Worm (Caenorhabditis elegans) whole organism, early embryonic: ENCODE results near the gene Y39B6A.69.

Experiments
- B0310.2 ChIP-seq: sonication (generic microtip); optimal IDR thresholded peaks from 2 replicates; lab custom pipeline; 2016; ENCODE audit warnings: mild to moderate bottlenecking, missing genetic modification characterization, missing compliant biosample characterization
- F13C5.2 ChIP-seq: sonication (generic microtip); optimal IDR thresholded peaks from 2 replicates; lab custom pipeline; 2017; ENCODE audit warnings: mild to moderate bottlenecking, missing genetic modification characterization, inconsistent platforms, missing compliant biosample characterization
- aly-1 ChIP-seq: sonication (generic microtip); optimal IDR thresholded peaks from 2 replicates; lab custom pipeline; 2016; ENCODE audit warnings: missing genetic modification characterization, missing compliant biosample characterization
- ama-1 ChIP-seq: fragments of 150-350 bp; optimal IDR thresholded peaks from 2 replicates; lab custom pipeline; 2014
- ceh-13 ChIP-seq: fragments of 200-800 bp; sonication (Bioruptor generic); optimal IDR thresholded peaks from 2 replicates; lab custom pipeline; 2018; ENCODE audit warnings: mild to moderate bottlenecking, missing genetic modification characterization, missing compliant biosample characterization
- flt-1 ChIP-seq: fragments of 200-800 bp; sonication (Bioruptor generic); IDR thresholded peaks from 2 replicates; pipeline ENCODE4 v1.3.6; 2022; ENCODE audit warnings: missing genetic modification characterization, missing compliant biosample characterization
- hmbx-1 ChIP-seq: sonication (generic microtip); optimal IDR thresholded peaks from 2 replicates; lab custom pipeline; 2016; ENCODE audit warnings: mild to moderate bottlenecking, missing genetic modification characterization, missing compliant biosample characterization
- hmg-4 ChIP-seq: fragments of 200-800 bp; sonication (Bioruptor generic); optimal IDR thresholded peaks from 2 replicates; lab custom pipeline; 2018; ENCODE audit warnings: mild to moderate bottlenecking, missing genetic modification characterization, missing compliant biosample characterization
- hnd-1 ChIP-seq: sonication (generic microtip); optimal IDR thresholded peaks from 2 replicates; lab custom pipeline; 2016; ENCODE audit warnings: missing genetic modification characterization, missing compliant biosample characterization
- scrt-1 ChIP-seq: fragments of 200-800 bp; sonication (Bioruptor generic); IDR thresholded peaks from 2 replicates; pipeline ENCODE4 v1.3.6; 2022; ENCODE audit warnings: missing genetic modification characterization, missing compliant biosample characterization
- sea-1 ChIP-seq: fragments of 200-800 bp; sonication (Bioruptor generic); conservative IDR thresholded peaks from 2 replicates; pipeline ENCODE4 v1.3.6; 2022; ENCODE audit warnings: missing genetic modification characterization, missing compliant biosample characterization
- tbx-11 ChIP-seq: fragments of 200-800 bp; sonication (Bioruptor generic); IDR thresholded peaks from 2 replicates; pipeline ENCODE4 v1.3.6; 2022; ENCODE audit warnings: missing genetic modification characterization, missing compliant biosample characterization
- tbx-37 ChIP-seq: fragments of 200-800 bp; sonication (Bioruptor generic); conservative IDR thresholded peaks from 2 replicates; pipeline ENCODE4 v1.3.6; 2022; ENCODE audit warnings: missing genetic modification reagents, missing genetic modification characterization, missing compliant biosample characterization

DNA sequence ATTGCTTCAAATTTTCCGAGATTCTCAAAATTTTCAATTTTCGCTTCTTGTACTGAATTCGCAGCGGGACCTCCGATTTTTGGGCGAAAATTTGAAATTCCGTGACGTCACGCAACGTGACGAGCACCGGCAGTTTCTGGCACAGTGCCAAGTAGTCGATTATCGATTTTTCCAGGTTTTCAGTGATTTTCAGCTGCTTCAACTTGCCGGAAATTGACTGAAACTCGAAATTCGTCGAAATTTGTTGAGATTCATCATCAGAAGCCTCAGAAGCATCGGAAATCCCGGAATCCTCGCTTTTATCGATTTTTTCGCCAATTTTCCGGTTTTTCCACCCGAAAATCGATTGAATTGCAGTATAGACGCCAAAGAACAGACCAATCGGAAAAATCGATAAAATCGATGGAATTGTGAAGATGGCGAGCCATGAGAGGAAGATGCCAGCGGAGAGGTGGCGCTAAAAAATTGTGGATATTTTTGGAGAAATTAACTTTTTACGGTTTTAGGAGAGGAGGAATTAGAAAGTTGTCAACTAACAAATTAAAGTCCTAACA lies 20.3 kb downstream of the Y39B6A.69 start:
- TF ChIP-seq flt-1 (no peak), ama-1 (lab: Kevin White, UChicago) (no peak), tbx-11 (no peak), ceh-13 (GFP tag; lab: Kevin White, UChicago) (no peak), scrt-1 (GFP tag; lab: Robert Waterston, UW) (no peak), F13C5.2 (no peak), hmbx-1 (tag; lab: Kevin White, UChicago) (no peak), aly-1 (no peak), B0310.2 (tag; lab: Kevin White, UChicago) (no peak), hnd-1 (tag; lab: Kevin White, UChicago) (no peak), hmg-4 (no peak), sea-1 (GFP tag; lab: Robert Waterston, UW) (no peak), tbx-37 (GFP tag; lab: Robert Waterston, UW) (no peak)
